Worm (Caenorhabditis elegans) whole organism, mixed stage, embryonic: Measurements from ENCODE around the gene F43E2.6.

Experiments used
- M03D4.4 ChIP-seq: sonication (generic microtip); optimal IDR thresholded peaks from 2 replicates; lab custom pipeline; 2017; ENCODE audit warnings: mild to moderate bottlenecking, missing genetic modification characterization, missing compliant biosample characterization
- bed-3 ChIP-seq: fragments of 200-800 bp; sonication (Bioruptor generic); optimal IDR thresholded peaks from 3 replicates; lab custom pipeline; 2018; ENCODE audit warnings: mild to moderate bottlenecking, missing genetic modification characterization, moderate library complexity, missing compliant biosample characterization
- blmp-1 ChIP-seq: fragments of 150-350 bp; optimal IDR thresholded peaks from 2 replicates; lab custom pipeline; 2014; ENCODE audit warnings: missing biosample characterization, missing genetic modification characterization
- ceh-39 ChIP-seq: fragments of 150-350 bp; optimal IDR thresholded peaks from 2 replicates; lab custom pipeline; 2014; ENCODE audit warnings: missing biosample characterization, missing genetic modification characterization
- ceh-43 ChIP-seq: fragments of 200-800 bp; sonication (Bioruptor generic); optimal IDR thresholded peaks from 2 replicates; lab custom pipeline; 2018; ENCODE audit warnings: mild to moderate bottlenecking, missing genetic modification characterization, moderate library complexity, missing compliant biosample characterization
- ceh-83 ChIP-seq: fragments of 200-800 bp; sonication (Bioruptor generic); optimal IDR thresholded peaks from 2 replicates; lab custom pipeline; 2018; ENCODE audit warnings: mild to moderate bottlenecking, missing genetic modification characterization, missing compliant biosample characterization
- ces-1 ChIP-seq: fragments of 150-350 bp; optimal IDR thresholded peaks from 2 replicates; lab custom pipeline; 2014; ENCODE audit warnings: missing biosample characterization, missing genetic modification reagents, missing genetic modification characterization
- cnd-1 ChIP-seq: fragments of 200-800 bp; sonication (Bioruptor generic); optimal IDR thresholded peaks from 2 replicates; lab custom pipeline; 2018; ENCODE audit warnings: mild to moderate bottlenecking, missing genetic modification characterization, missing compliant biosample characterization
- drap-1 ChIP-seq: fragments of 200-800 bp; sonication (Bioruptor generic); optimal IDR thresholded peaks from 3 replicates; lab custom pipeline; 2018; ENCODE audit warnings: mild to moderate bottlenecking, missing genetic modification characterization, missing compliant biosample characterization
- elt-1 ChIP-seq: sonication (generic microtip); optimal IDR thresholded peaks from 2 replicates; lab custom pipeline; 2017; ENCODE audit warnings: missing genetic modification characterization, mild to moderate bottlenecking, missing compliant biosample characterization, antibody characterized with exemption, moderate library complexity, borderline replicate concordance; ENCODE audit not compliant: insufficient read depth
- elt-3 ChIP-seq: fragments of 150-350 bp; optimal IDR thresholded peaks from 2 replicates; lab custom pipeline; 2014; ENCODE audit warnings: missing biosample characterization, missing genetic modification characterization
- flh-1 ChIP-seq: fragments of 200-800 bp; sonication (Bioruptor generic); optimal IDR thresholded peaks from 2 replicates; lab custom pipeline; 2018; ENCODE audit warnings: mild to moderate bottlenecking, missing genetic modification characterization, moderate library complexity, missing compliant biosample characterization
- ham-2 ChIP-seq: fragments of 200-800 bp; sonication (Bioruptor generic); optimal IDR thresholded peaks from 2 replicates; lab custom pipeline; 2018; ENCODE audit warnings: mild to moderate bottlenecking, missing genetic modification characterization, missing compliant biosample characterization
- hlh-1 ChIP-seq: fragments of 150-350 bp; optimal IDR thresholded peaks from 2 replicates; lab custom pipeline; 2014; ENCODE audit warnings: missing biosample characterization, missing genetic modification reagents, missing genetic modification characterization
- lin-13 ChIP-seq: fragments of 150-350 bp; optimal IDR thresholded peaks from 2 replicates; lab custom pipeline; 2014; ENCODE audit warnings: missing biosample characterization, missing genetic modification characterization
- lin-32 ChIP-seq: fragments of 200-800 bp; sonication (Bioruptor generic); optimal IDR thresholded peaks from 2 replicates; lab custom pipeline; 2018; ENCODE audit warnings: mild to moderate bottlenecking, missing genetic modification characterization, missing compliant biosample characterization
- lsy-2 ChIP-seq: fragments of 150-350 bp; optimal IDR thresholded peaks from 2 replicates; lab custom pipeline; 2014; ENCODE audit warnings: missing biosample characterization, missing genetic modification characterization
- mab-5 ChIP-seq: fragments of 150-350 bp; optimal IDR thresholded peaks from 2 replicates; lab custom pipeline; 2014; ENCODE audit warnings: missing biosample characterization, missing genetic modification characterization
- mep-1 ChIP-seq: fragments of 150-350 bp; optimal IDR thresholded peaks from 2 replicates; lab custom pipeline; 2017; ENCODE audit warnings: missing biosample characterization, missing genetic modification reagents, missing genetic modification characterization, inconsistent platforms
- mls-2 ChIP-seq: sonication (generic microtip); optimal IDR thresholded peaks from 2 replicates; lab custom pipeline; 2016; ENCODE audit warnings: mild to moderate bottlenecking, missing genetic modification characterization, moderate library complexity, missing compliant biosample characterization
- nhr-12 ChIP-seq: fragments of 150-350 bp; optimal IDR thresholded peaks from 2 replicates; lab custom pipeline; 2014; ENCODE audit warnings: missing biosample characterization, missing genetic modification characterization
- nhr-28 ChIP-seq: fragments of 150-350 bp; optimal IDR thresholded peaks from 2 replicates; lab custom pipeline; 2014; ENCODE audit warnings: missing biosample characterization, missing genetic modification characterization
- nhr-76 ChIP-seq: sonication (generic microtip); optimal IDR thresholded peaks from 2 replicates; lab custom pipeline; 2017; ENCODE audit warnings: missing biosample characterization, missing genetic modification characterization
- pha-4 ChIP-seq: fragments of 150-350 bp; optimal IDR thresholded peaks from 2 replicates; lab custom pipeline; 2018; ENCODE audit warnings: missing biosample characterization, missing genetic modification reagents, missing genetic modification characterization
- snpc-4 ChIP-seq: fragments of 150-350 bp; optimal IDR thresholded peaks from 2 replicates; lab custom pipeline; 2014; ENCODE audit warnings: missing biosample characterization, missing genetic modification characterization
- sptf-1 ChIP-seq: sonication (generic microtip); optimal IDR thresholded peaks from 2 replicates; lab custom pipeline; 2017; ENCODE audit warnings: mild to moderate bottlenecking, missing genetic modification characterization, moderate library complexity, missing compliant biosample characterization
- tbx-8 ChIP-seq: fragments of 200-800 bp; sonication (Bioruptor generic); optimal IDR thresholded peaks from 2 replicates; lab custom pipeline; 2018; ENCODE audit warnings: mild to moderate bottlenecking, missing genetic modification characterization, moderate library complexity, missing compliant biosample characterization
- unc-120 ChIP-seq: sonication (generic microtip); optimal IDR thresholded peaks from 2 replicates; lab custom pipeline; 2017; ENCODE audit warnings: missing genetic modification characterization, missing compliant biosample characterization; ENCODE audit not compliant: poor library complexity, severe bottlenecking
- unc-39 ChIP-seq: fragments of 150-350 bp; optimal IDR thresholded peaks from 2 replicates; lab custom pipeline; 2014; ENCODE audit warnings: missing biosample characterization, missing genetic modification characterization
- unc-62 ChIP-seq: fragments of 150-350 bp; optimal IDR thresholded peaks from 2 replicates; lab custom pipeline; 2014; ENCODE audit warnings: missing biosample characterization, missing genetic modification reagents, missing genetic modification characterization
- zip-8 ChIP-seq: fragments of 150-350 bp; optimal IDR thresholded peaks from 2 replicates; lab custom pipeline; 2014; ENCODE audit warnings: missing biosample characterization, missing genetic modification characterization

F43E2.6 gene

DNA sequence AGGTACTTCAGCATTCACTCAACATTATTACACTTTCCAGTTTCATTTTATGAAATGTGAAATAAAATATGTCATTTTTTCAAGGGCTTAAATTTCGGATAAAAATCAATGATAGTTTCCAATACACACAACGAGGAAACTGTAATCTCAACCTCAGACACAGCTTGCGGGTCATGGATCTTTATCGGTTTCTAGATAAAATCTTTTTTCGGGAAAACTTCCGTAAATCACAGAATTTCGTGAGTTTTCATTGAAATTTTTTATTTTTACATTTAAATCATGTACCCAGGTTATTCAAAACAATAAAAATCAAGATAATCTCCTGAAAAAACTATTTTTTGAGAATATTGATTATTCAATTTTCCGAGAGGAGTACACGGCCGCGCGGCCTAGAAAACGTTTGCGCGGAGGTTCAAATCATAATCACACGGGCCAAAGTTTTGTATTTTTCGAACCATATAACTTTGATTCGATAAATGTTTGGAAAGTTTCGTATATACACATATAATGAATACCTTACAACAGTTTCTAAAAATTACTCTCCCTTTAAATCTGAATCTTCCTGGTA is 28.7 kb upstream of the F43E2.6 start:
- TF ChIP-seq elt-1 (tag; lab: Kevin White, UChicago) (peak; percentile 81), flh-1 (GFP tag; lab: Kevin White, UChicago) (no peak)

DNA sequence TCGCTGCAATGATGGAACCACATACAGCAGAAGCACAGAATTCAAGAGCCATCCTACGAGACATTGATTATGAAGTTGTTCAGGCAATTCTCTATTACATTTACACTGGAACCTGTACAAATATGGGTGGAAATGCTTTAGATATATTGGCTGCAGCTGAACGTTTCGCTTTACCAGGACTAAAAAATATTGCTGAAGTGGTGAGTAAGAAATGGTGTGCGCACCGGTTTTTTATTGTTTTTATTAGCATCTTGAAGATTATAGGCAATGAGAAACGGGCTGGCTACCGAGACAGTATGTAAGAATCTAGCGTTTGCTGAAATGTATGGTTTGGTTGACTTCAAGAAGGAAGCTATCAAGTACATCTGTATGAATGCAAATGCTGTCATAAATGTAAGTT is 27.4 kb upstream of the F43E2.6 start:
- TF ChIP-seq ces-1 (no peak), bed-3 (GFP tag; lab: Kevin White, UChicago) (no peak), hlh-1 (tag; lab: Kevin White, UChicago) (no peak), ceh-43 (GFP tag; lab: Kevin White, UChicago) (no peak), elt-1 (tag; lab: Kevin White, UChicago) (no peak), blmp-1 (no peak), mls-2 (tag; lab: Kevin White, UChicago) (no peak), lsy-2 (tag; lab: Kevin White, UChicago) (no peak), ham-2 (GFP tag; lab: Kevin White, UChicago) (no peak), nhr-28 (tag; lab: Kevin White, UChicago) (no peak), lin-13 (tag; lab: Kevin White, UChicago) (no peak), zip-8 (no peak), mab-5 (tag; lab: Kevin White, UChicago) (no peak), ceh-39 (no peak), pha-4 (no peak), flh-1 (GFP tag; lab: Kevin White, UChicago) (no peak), mep-1 (tag; lab: Kevin White, UChicago) (no peak), drap-1 (GFP tag; lab: Kevin White, UChicago) (no peak), elt-3 (tag; lab: Kevin White, UChicago) (no peak)

DNA sequence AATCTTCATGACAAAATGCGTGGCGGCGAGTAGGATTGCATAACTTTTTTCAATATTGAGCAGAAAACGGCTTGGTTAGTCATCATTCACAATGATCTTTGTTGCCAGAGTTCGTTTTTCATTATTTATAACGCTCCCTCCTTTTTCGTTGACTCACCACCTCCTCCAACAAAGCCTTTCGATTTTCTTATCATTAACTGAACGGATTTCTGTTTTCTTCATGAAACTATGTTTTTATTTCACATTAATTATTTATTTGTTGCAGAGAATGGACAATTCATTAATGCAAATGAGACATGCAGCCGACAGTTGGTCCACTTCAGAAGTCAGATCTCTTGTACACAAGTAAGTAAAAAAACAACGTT is 26.0 kb upstream of the F43E2.6 start, which contains the start of gene bath-44:
Gene bath-44, plus strand, starts transcription at position 266 of the 365 bp plus-strand sequence.
- TF ChIP-seq tbx-8 (GFP tag; lab: Kevin White, UChicago) (no peak), lin-13 (tag; lab: Kevin White, UChicago) (no peak), unc-120 (tag; lab: Kevin White, UChicago) (no peak), pha-4 (no peak), lin-32 (GFP tag; lab: Kevin White, UChicago) (no peak), ham-2 (GFP tag; lab: Kevin White, UChicago) (no peak), cnd-1 (tag; lab: Kevin White, UChicago) (no peak), sptf-1 (tag; lab: Kevin White, UChicago) (no peak), ceh-39 (no peak), lsy-2 (tag; lab: Kevin White, UChicago) (no peak)

DNA sequence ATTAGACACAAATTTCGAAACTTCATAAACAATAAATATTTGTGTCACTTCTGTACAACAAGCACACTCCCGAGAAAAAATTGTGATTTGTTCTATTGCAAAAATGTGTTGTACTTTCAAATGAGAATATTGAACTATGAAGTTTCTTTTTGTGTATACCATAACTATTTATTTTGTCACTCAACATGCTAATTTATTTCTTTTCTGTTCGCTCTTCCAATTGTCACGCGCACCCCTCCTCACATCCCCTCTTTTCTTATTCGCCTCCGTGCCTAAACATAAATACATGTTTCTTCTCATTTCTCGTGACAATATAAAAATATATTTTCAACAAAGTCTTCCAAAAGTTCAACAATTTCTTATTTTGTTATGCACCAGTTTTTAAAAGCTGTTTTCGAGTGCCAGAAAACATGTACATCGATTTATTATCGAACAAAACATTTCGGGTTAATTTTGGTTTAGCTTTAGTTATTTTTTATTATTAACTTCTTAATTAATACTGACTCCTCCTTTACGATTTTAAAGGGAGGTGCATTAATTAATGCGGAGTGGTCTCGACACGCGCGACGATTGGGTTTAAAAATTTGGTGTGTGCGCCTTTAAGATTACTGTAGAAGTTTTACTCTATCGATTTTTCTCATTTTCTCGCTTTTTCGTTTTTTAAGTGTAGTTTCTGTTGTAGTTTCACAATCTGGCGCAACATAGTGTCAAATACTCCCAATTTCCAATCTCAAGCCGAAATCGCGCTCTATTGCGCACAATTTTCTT is 25.4 kb upstream of the F43E2.6 start:
- TF ChIP-seq ceh-39 (no peak), ceh-83 (GFP tag; lab: Kevin White, UChicago) (no peak), zip-8 (no peak), blmp-1 (no peak), bed-3 (GFP tag; lab: Kevin White, UChicago) (no peak)
- TF ChIP-seq, all 35 proteins: peak for 0

DNA sequence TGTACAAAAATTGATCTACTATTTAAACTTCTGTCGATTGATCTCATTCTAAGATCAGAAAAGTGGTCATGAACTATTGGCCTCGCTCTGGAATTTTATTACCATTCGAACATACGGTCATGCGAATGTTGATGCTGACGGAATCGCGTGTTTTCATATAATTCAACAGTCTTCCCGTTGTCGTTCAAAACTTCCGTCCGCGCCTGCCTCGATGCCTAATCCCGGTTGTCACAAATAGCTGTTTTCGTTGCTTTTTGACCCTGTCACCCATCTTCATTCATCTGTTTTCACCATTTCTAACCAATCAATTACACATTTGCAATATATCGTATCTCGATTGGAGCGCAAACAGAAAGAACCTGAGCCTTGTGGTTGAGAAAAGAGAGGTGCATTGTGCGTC is 24.7 kb upstream of the F43E2.6 start:
- no peak for TF ChIP-seq nhr-76 (tag; lab: Kevin White, UChicago)
- no peak for TF ChIP-seq nhr-12 (tag; lab: Kevin White, UChicago)

DNA sequence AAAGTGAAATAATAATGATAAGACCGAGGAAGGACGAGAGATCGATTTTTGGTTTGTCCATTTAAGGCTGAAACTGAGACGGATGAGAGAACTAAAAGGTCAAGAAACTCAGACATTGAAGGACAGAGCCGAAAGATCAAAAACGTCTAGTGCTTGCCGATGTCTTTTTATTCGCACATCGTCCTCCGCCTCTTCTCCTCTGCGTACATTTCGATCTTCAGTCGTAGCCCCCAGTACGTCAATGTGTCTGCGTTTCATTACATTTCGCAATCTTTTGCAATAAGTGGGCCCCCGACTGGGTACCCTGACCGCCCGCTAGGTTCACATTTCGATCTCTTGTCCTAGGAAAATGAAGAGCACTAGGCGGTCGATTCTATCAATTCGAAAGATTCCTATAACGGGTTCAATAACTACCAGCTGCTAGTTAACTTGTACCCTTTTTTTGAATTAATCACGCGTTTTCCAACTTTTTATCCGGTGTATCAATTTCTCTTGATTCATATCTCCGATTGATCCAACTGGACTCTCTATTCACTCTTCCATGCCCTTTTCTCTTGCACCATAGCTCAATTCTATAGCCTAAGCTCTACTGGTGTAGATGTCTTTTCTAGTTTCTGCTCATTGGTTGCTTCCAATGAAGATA is 23.5 kb upstream of the F43E2.6 start:
- TF ChIP-seq unc-39 (tag; lab: Kevin White, UChicago): no peak
- TF ChIP-seq blmp-1: no peak
- no peak for TF ChIP-seq flh-1 (GFP tag; lab: Kevin White, UChicago)
- TF ChIP-seq elt-3 (tag; lab: Kevin White, UChicago): no peak
- TF ChIP-seq cnd-1 (tag; lab: Kevin White, UChicago): no peak
- TF ChIP-seq M03D4.4: no peak
- TF ChIP-seq lsy-2 (tag; lab: Kevin White, UChicago): peak; percentile 6
- TF ChIP-seq nhr-12 (tag; lab: Kevin White, UChicago): no peak
- peak; percentile 22 for TF ChIP-seq mep-1 (tag; lab: Kevin White, UChicago)
- TF ChIP-seq snpc-4 (tag; lab: Kevin White, UChicago): no peak
- peak; percentile 14 for TF ChIP-seq unc-62 (GFP tag; lab: Kevin White, UChicago)
- TF ChIP-seq nhr-28 (tag; lab: Kevin White, UChicago): no peak
- no peak for TF ChIP-seq nhr-76 (tag; lab: Kevin White, UChicago)
- TF ChIP-seq ceh-83 (GFP tag; lab: Kevin White, UChicago): no peak
- TF ChIP-seq, all 35 proteins: peak for 3
